Worm (Caenorhabditis elegans) whole organism, late embryonic: ENCODE results near the gene srz-64.
"Not testable (repeated sequence)": the region's sequence is repeated elsewhere in the genome, so short reads cannot be mapped to it uniquely, and the experiment has no call there.

Experiments
- C38D4.7 ChIP-seq: fragments of 200-800 bp; sonication (Bioruptor generic); optimal IDR thresholded peaks from 2 replicates; lab custom pipeline; 2018; ENCODE audit warnings: mild to moderate bottlenecking, missing genetic modification characterization, moderate library complexity, missing compliant biosample characterization
- F13H6.1 ChIP-seq: sonication (generic microtip); optimal IDR thresholded peaks from 2 replicates; lab custom pipeline; 2016; ENCODE audit warnings: missing genetic modification characterization, missing compliant biosample characterization
- T23F11.4 ChIP-seq: fragments of 200-800 bp; sonication (Bioruptor generic); optimal IDR thresholded peaks from 2 replicates; lab custom pipeline; 2018; ENCODE audit warnings: mild to moderate bottlenecking, missing genetic modification characterization, missing compliant biosample characterization
- Y22D7AL.16 ChIP-seq: sonication (generic microtip); optimal IDR thresholded peaks from 2 replicates; lab custom pipeline; 2016; ENCODE audit warnings: missing genetic modification characterization, missing compliant biosample characterization
- ahr-1 ChIP-seq: sonication (generic microtip); optimal IDR thresholded peaks from 2 replicates; lab custom pipeline; 2016; ENCODE audit warnings: missing genetic modification characterization, missing compliant biosample characterization
- ama-1 ChIP-seq: fragments of 150-350 bp; optimal IDR thresholded peaks from 2 replicates; lab custom pipeline; 2014
- ceh-18 ChIP-seq: sonication (generic microtip); optimal IDR thresholded peaks from 2 replicates; lab custom pipeline; 2016; ENCODE audit warnings: missing genetic modification characterization, missing compliant biosample characterization
- ceh-19 ChIP-seq: fragments of 200-800 bp; sonication (Bioruptor generic); optimal IDR thresholded peaks from 2 replicates; lab custom pipeline; 2018; ENCODE audit warnings: mild to moderate bottlenecking, missing genetic modification characterization, missing compliant biosample characterization
- ceh-2 ChIP-seq: sonication (generic microtip); optimal IDR thresholded peaks from 2 replicates; lab custom pipeline; 2016; ENCODE audit warnings: missing genotype, missing genetic modification characterization, missing compliant biosample characterization
- ceh-24 ChIP-seq: sonication (generic microtip); optimal IDR thresholded peaks from 2 replicates; lab custom pipeline; 2016; ENCODE audit warnings: mild to moderate bottlenecking, missing genetic modification characterization, missing compliant biosample characterization
- ceh-31 ChIP-seq: sonication (generic microtip); optimal IDR thresholded peaks from 2 replicates; lab custom pipeline; 2016; ENCODE audit warnings: missing genetic modification characterization, missing compliant biosample characterization
- ceh-6 ChIP-seq: fragments of 200-800 bp; sonication (Bioruptor generic); optimal IDR thresholded peaks from 2 replicates; lab custom pipeline; 2018; ENCODE audit warnings: mild to moderate bottlenecking, missing genetic modification characterization, missing compliant biosample characterization
- che-1 ChIP-seq: sonication (generic microtip); optimal IDR thresholded peaks from 2 replicates; lab custom pipeline; 2016; ENCODE audit warnings: mild to moderate bottlenecking, missing genetic modification characterization, missing compliant biosample characterization
- ets-4 ChIP-seq: sonication (generic microtip); optimal IDR thresholded peaks from 2 replicates; lab custom pipeline; 2016; ENCODE audit warnings: missing genetic modification characterization, missing compliant biosample characterization
- fax-1 ChIP-seq: sonication (generic microtip); optimal IDR thresholded peaks from 2 replicates; lab custom pipeline; 2016; ENCODE audit warnings: missing genotype, missing genetic modification characterization, missing compliant biosample characterization
- fkh-10 ChIP-seq: fragments of 150-350 bp; optimal IDR thresholded peaks from 2 replicates; lab custom pipeline; 2014; ENCODE audit warnings: missing biosample characterization, missing genetic modification reagents, missing genetic modification characterization
- gmeb-2 ChIP-seq: sonication (generic microtip); optimal IDR thresholded peaks from 2 replicates; lab custom pipeline; 2016; ENCODE audit warnings: missing genetic modification characterization, inconsistent platforms, missing compliant biosample characterization
- hlh-15 ChIP-seq: sonication (generic microtip); optimal IDR thresholded peaks from 2 replicates; lab custom pipeline; 2016; ENCODE audit warnings: missing genetic modification characterization, missing compliant biosample characterization
- hlh-30 ChIP-seq: sonication (generic microtip); optimal IDR thresholded peaks from 2 replicates; lab custom pipeline; 2017; ENCODE audit warnings: antibody characterized with exemption, missing genetic modification characterization, missing compliant biosample characterization; ENCODE audit not compliant: insufficient read depth
- lim-6 ChIP-seq: sonication (generic microtip); optimal IDR thresholded peaks from 2 replicates; lab custom pipeline; 2016; ENCODE audit warnings: missing genetic modification characterization, missing compliant biosample characterization
- nfya-1 ChIP-seq: sonication (generic microtip); optimal IDR thresholded peaks from 2 replicates; lab custom pipeline; 2017; ENCODE audit warnings: missing genetic modification characterization, mild to moderate bottlenecking, missing compliant biosample characterization, antibody characterized with exemption, moderate library complexity
- nhr-11 ChIP-seq: fragments of 150-350 bp; optimal IDR thresholded peaks from 2 replicates; lab custom pipeline; 2014; ENCODE audit warnings: missing biosample characterization, missing genetic modification characterization
- nhr-232 ChIP-seq: sonication (generic microtip); optimal IDR thresholded peaks from 2 replicates; lab custom pipeline; 2016; ENCODE audit warnings: missing genetic modification characterization, missing compliant biosample characterization
- pag-3 ChIP-seq: sonication (generic microtip); optimal IDR thresholded peaks from 2 replicates; lab custom pipeline; 2016; ENCODE audit warnings: missing compliant biosample characterization, missing genetic modification characterization, borderline replicate concordance
- pat-9 ChIP-seq: fragments of 200-800 bp; sonication (Bioruptor generic); optimal IDR thresholded peaks from 2 replicates; lab custom pipeline; 2018; ENCODE audit warnings: mild to moderate bottlenecking, missing genetic modification characterization, moderate library complexity, missing compliant biosample characterization
- pax-1 ChIP-seq: fragments of 150-350 bp; optimal IDR thresholded peaks from 2 replicates; lab custom pipeline; 2014; ENCODE audit warnings: missing biosample characterization, missing genetic modification characterization
- pha-2 ChIP-seq: sonication (generic microtip); optimal IDR thresholded peaks from 2 replicates; lab custom pipeline; 2017; ENCODE audit warnings: mild to moderate bottlenecking, missing genetic modification characterization, missing compliant biosample characterization
- sdc-2 ChIP-seq: sonication (generic microtip); optimal IDR thresholded peaks from 2 replicates; lab custom pipeline; 2016; ENCODE audit warnings: missing genotype, missing genetic modification characterization, missing compliant biosample characterization
- sox-4 ChIP-seq: sonication (generic microtip); optimal IDR thresholded peaks from 2 replicates; lab custom pipeline; 2017; ENCODE audit warnings: mild to moderate bottlenecking, missing genetic modification characterization, inconsistent platforms, missing compliant biosample characterization
- syd-9 ChIP-seq: sonication (generic microtip); optimal IDR thresholded peaks from 2 replicates; lab custom pipeline; 2016; ENCODE audit warnings: mild to moderate bottlenecking, missing genetic modification characterization, moderate library complexity, missing compliant biosample characterization
- tbx-7 ChIP-seq: sonication (generic microtip); optimal IDR thresholded peaks from 2 replicates; lab custom pipeline; 2016; ENCODE audit warnings: missing genotype, missing genetic modification characterization, missing compliant biosample characterization
- ttx-3 ChIP-seq: sonication (generic microtip); optimal IDR thresholded peaks from 2 replicates; lab custom pipeline; 2016; ENCODE audit warnings: missing genetic modification reagents, missing genetic modification characterization, missing compliant biosample characterization
- unc-3 ChIP-seq, 2 experiments: fragments of 200-800 bp in 1 of 2; sonication (Bioruptor generic) in 1 of 2; sonication (generic microtip) in 1 of 2; conservative IDR thresholded peaks in 1 of 2; optimal IDR thresholded peaks in 1 of 2; 2 replicates each; pipeline versions ENCODE4 v1.3.6 to Lab custom; 2016 to 2022; ENCODE audit warnings: missing compliant biosample characterization in 2 of 2, missing genetic modification characterization in 2 of 2, missing genetic modification reagents in 1 of 2
- unc-86 ChIP-seq: sonication (generic microtip); optimal IDR thresholded peaks from 2 replicates; lab custom pipeline; 2016; ENCODE audit warnings: missing genetic modification characterization, missing compliant biosample characterization
- zip-5 ChIP-seq: sonication (generic microtip); optimal IDR thresholded peaks from 2 replicates; lab custom pipeline; 2016; ENCODE audit warnings: missing genetic modification characterization, missing compliant biosample characterization
- ztf-16 ChIP-seq: sonication (generic microtip); optimal IDR thresholded peaks from 2 replicates; lab custom pipeline; 2017; ENCODE audit warnings: missing genetic modification characterization, missing compliant biosample characterization

The srz-64 gene

ce11 chrII:1278350-1278749 is 14.7 kb downstream of the srz-64 start, which contains the start of gene srz-63:
Gene srz-63 (plus strand): TSS chrII:1278650.
- TF ChIP-seq fkh-10 (GFP tag; lab: Kevin White, UChicago); sox-4 (tag; lab: Kevin White, UChicago); ztf-16: not testable (repeated sequence)

DNA sequence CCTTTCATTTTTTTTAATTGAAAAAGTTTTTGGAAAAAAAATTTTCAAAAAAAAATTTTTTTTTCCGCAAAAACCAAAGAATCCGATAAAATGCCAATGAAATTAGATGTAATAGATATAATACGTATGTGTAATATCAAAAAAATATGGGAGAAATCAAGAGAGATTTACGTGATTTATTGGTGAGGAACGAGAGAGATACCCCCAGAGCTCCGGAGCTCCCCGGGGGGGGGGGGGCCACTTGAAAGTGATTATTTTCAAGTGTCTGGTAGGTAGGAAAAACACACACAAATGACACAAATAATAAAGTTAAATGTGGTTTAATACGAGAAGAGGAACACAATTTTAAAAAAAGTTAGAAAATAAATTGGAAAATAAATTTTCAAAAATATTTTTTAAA is 16.3 kb downstream of the srz-64 start, which contains the start of gene Y57G7A.11:
Gene Y57G7A.11 (minus strand): TSS at position 101 of the 400 bp plus-strand sequence.
- TF ChIP-seq F13H6.1 (tag; lab: Kevin White, UChicago) (no peak), syd-9 (tag; lab: Kevin White, UChicago) (no peak), ahr-1 (no peak), sox-4 (tag; lab: Kevin White, UChicago) (no peak), ceh-18 (tag; lab: Kevin White, UChicago) (no peak), pat-9 (tag; lab: Kevin White, UChicago) (no peak), Y22D7AL.16 (tag; lab: Kevin White, UChicago) (no peak), ceh-19 (GFP tag; lab: Kevin White, UChicago) (no peak), fkh-10 (GFP tag; lab: Kevin White, UChicago) (no peak), ttx-3 (no peak), lim-6 (tag; lab: Kevin White, UChicago) (no peak), ama-1 (no peak), hlh-30 (tag; lab: Kevin White, UChicago) (no peak), zip-5 (no peak), unc-86 (tag; lab: Kevin White, UChicago) (no peak), ztf-16 (no peak)

DNA sequence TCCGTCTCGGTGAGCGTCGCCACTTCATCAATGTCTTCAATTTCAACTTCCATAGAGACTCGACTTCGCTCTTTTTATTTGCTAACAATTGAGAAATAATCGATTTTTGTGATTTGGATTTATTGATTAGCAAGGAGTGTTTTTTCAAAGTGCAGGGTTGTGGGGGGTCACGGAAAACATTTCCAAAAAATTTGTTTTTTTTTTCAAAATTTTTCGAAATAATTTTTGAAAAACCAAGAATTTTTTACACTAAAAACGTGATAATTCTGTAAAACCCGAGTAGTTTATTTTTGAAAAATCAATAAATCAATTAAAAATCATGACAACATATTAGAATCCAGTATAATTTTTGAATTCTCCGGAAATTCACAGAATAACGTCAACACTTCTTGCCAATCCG is 17.6 kb downstream of the srz-64 start, which contains the start of gene Y57G7A.5:
Gene Y57G7A.5 (minus strand): TSS at position 101 of the 400 bp plus-strand sequence.
- TF ChIP-seq ceh-6 (no peak), nhr-11 (no peak), ceh-31 (tag; lab: Kevin White, UChicago) (no peak), ceh-24 (no peak), ceh-18 (tag; lab: Kevin White, UChicago) (no peak), fkh-10 (GFP tag; lab: Kevin White, UChicago) (no peak)

DNA sequence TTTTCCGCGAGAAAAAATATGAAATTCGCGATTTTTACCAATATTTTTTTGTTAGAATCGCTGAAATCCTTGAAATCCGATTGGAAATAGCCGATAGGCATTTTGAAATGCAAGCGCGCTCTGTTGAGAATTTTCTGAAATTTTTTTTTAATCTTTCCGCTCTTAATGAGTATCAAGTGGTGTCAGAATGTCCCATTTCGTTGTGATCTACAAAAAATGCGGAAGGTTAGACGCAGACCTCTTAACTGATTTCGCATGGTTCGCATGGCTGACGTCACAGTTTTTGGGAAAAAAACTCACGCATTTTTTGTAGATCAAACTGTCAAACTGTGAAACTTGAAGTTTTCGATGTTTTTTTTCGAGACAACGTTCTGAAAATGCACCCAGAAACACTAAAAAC is 21.2 kb downstream of the srz-64 start, which contains the start of gene srw-66:
Gene srw-66 (minus strand): TSS at position 101 of the 400 bp plus-strand sequence.
- no peak for TF ChIP-seq T23F11.4 (GFP tag; lab: Kevin White, UChicago)
- no peak for TF ChIP-seq tbx-7
- no peak for TF ChIP-seq sdc-2 (tag; lab: Kevin White, UChicago)
- no peak for TF ChIP-seq ets-4
- no peak for TF ChIP-seq nhr-11
- no peak for TF ChIP-seq pax-1
- TF ChIP-seq nfya-1 (tag; lab: Kevin White, UChicago), result no peak
- no peak for TF ChIP-seq sox-4 (tag; lab: Kevin White, UChicago)
- no peak for TF ChIP-seq C38D4.7 (GFP tag; lab: Kevin White, UChicago)

ce11 chrII:1266790-1267189 is 26.3 kb downstream of the srz-64 start, which contains the start of gene oac-30:
Gene oac-30 (minus strand): TSS chrII:1266890.
- TF ChIP-seq unc-3 (GFP tag; conservative IDR thresholded peaks at IDR 0.05; lab: Robert Waterston, UW) (no peak), unc-3 (tag; optimal IDR thresholded peaks at IDR 0.05; lab: Kevin White, UChicago) (no peak), pha-2 (no peak), ceh-6 (no peak), T23F11.4 (GFP tag; lab: Kevin White, UChicago) (no peak), zip-5 (no peak), lim-6 (tag; lab: Kevin White, UChicago) (no peak), che-1 (tag; lab: Kevin White, UChicago) (no peak), hlh-15 (tag; lab: Kevin White, UChicago) (no peak), nhr-232 (tag; lab: Kevin White, UChicago) (no peak), pag-3 (no peak), ceh-2 (tag; lab: Kevin White, UChicago) (no peak), ttx-3 (no peak), ets-4 (no peak), gmeb-2 (tag; lab: Kevin White, UChicago) (no peak), fax-1 (no peak)
